Worm (Caenorhabditis elegans) whole organism, L4/young adult: Measurements from ENCODE around the gene Y38E10A.24.

Experiments
- W03F9.2 ChIP-seq: fragments of 150-350 bp; optimal IDR thresholded peaks from 2 replicates; lab custom pipeline; 2014; ENCODE audit warnings: missing biosample characterization, missing genetic modification characterization
- him-1 ChIP-seq: sonication (generic microtip); optimal IDR thresholded peaks from 2 replicates; lab custom pipeline; 2016; ENCODE audit warnings: missing genotype, missing genetic modification reagents, missing genetic modification characterization, missing compliant biosample characterization

DNA sequence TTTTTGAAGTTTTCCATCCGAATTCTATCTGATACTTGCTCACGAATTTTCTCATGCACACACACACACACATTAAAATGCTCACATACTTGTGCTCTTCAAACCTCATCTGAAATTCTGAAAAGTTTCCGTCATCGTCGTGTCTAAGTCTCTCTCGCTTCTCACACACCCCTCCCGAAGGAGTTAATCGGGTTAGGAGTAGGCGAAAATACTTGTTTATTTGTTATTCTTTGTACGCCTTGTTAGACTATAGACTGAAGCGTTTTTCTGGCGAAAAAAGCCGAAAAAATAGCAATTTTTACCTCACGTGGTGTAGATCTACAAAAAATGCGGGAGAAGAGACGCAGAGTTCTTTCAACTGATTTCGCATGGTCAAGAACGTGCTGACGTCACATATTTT is 12.1 kb downstream of the Y38E10A.24 start:
- TF ChIP-seq W03F9.2 (tag; lab: Kevin White, UChicago) (no peak), him-1 (tag; lab: Kevin White, UChicago) (no peak)
